Fruit fly (Drosophila melanogaster): ENCODE results near the gene Gbeta5.

Gbeta5 gene

dm6 chrX:8129204-8129997, 22.7 kb downstream of the Gbeta5 start, which contains the start of gene CG2116 (continued):
- TF ChIP-seq CG15073 (GFP tag; optimal IDR thresholded peaks at IDR 0.05) = no peak
- TF ChIP-seq Usf (GFP tag; optimal IDR thresholded peaks at IDR 0.05) = no peak
- no peak for TF ChIP-seq btn (GFP tag; optimal IDR thresholded peaks at IDR 0.05)
- no peak for TF ChIP-seq CG8478 (optimal IDR thresholded peaks at IDR 0.05)
- TF ChIP-seq her (GFP tag; optimal IDR thresholded peaks at IDR 0.05) = peak; percentile 85
- no peak for TF ChIP-seq Awh (GFP tag; IDR thresholded peaks at IDR 0.05)
- peak; percentile 63 for TF ChIP-seq ato (GFP tag; IDR thresholded peaks at IDR 0.05; ENCODE audit: partially characterized antibody)
- no peak for TF ChIP-seq schlank (tag; optimal IDR thresholded peaks at IDR 0.05)
- TF ChIP-seq CG15011 (GFP tag; optimal IDR thresholded peaks at IDR 0.05) = no peak
- no peak for TF ChIP-seq ab (GFP tag; optimal IDR thresholded peaks at IDR 0.05)
- peak; percentile 51 for TF ChIP-seq CG12659 (GFP tag; optimal IDR thresholded peaks at IDR 0.05)
- peak in 1 of 2 experiments; percentile 25 for TF ChIP-seq crp (GFP tag; optimal IDR thresholded peaks at IDR 0.05)
- TF ChIP-seq CG2199 (GFP tag; IDR thresholded peaks at IDR 0.05) = no peak
- TF ChIP-seq CG12236 (GFP tag; optimal IDR thresholded peaks at IDR 0.05) = no peak
- TF ChIP-seq usp (GFP tag; optimal IDR thresholded peaks at IDR 0.05) = no peak
- no peak; the same call in 2 of the 3 replicates for TF ChIP-seq mld (GFP tag; IDR thresholded peaks at IDR 0.05; ENCODE audit: partially characterized antibody)
- no peak for TF ChIP-seq CG10979 (tag; optimal IDR thresholded peaks at IDR 0.05)
- TF ChIP-seq Opbp (GFP tag; IDR thresholded peaks at IDR 0.05; ENCODE audit: partially characterized antibody) = peak; percentile 43; the same call in 2 of the 3 replicates
- TF ChIP-seq ttk (GFP tag; IDR thresholded peaks at IDR 0.05) = no peak
- peak; percentile 53 for TF ChIP-seq sens (GFP tag)
- no peak for TF ChIP-seq Pdp1 (GFP tag; optimal IDR thresholded peaks at IDR 0.05)
- TF ChIP-seq CG6689 (GFP tag; IDR thresholded peaks at IDR 0.05) = no peak
- peak; percentile 48; the same call in 2 of the 3 replicates for TF ChIP-seq row (GFP tag; IDR thresholded peaks at IDR 0.05)
- TF ChIP-seq wek (GFP tag; optimal IDR thresholded peaks at IDR 0.05) = no peak
- peak; percentile 46 for TF ChIP-seq CG3995 (GFP tag; optimal IDR thresholded peaks at IDR 0.05)
- TF ChIP-seq CG7372 (GFP tag; IDR thresholded peaks at IDR 0.05) = no peak
- TF ChIP-seq zf30C (GFP tag; optimal IDR thresholded peaks at IDR 0.05) = no peak
- no peak for TF ChIP-seq CG13424 (tag; optimal IDR thresholded peaks at IDR 0.05)
- TF ChIP-seq tna (GFP tag; IDR thresholded peaks at IDR 0.05; ENCODE audit: partially characterized antibody) = 0 out of 2 replicates have a peak, but pooled peaks have one; percentile 11
- no peak for TF ChIP-seq bcd (GFP tag; optimal IDR thresholded peaks at IDR 0.05)
- TF ChIP-seq zen (tag; optimal IDR thresholded peaks at IDR 0.05) = no peak
- TF ChIP-seq sens-2 (GFP tag; IDR thresholded peaks at IDR 0.05) = no peak
- TF ChIP-seq YL-1 (GFP tag; optimal IDR thresholded peaks at IDR 0.05) = peak; percentile 11
- 0 out of 3 replicates have a peak, but pooled peaks have one; percentile 33 for TF ChIP-seq CG11560 (tag; IDR thresholded peaks at IDR 0.05)
- TF ChIP-seq CG32532 (GFP tag; IDR thresholded peaks at IDR 0.05) = no peak
- TF ChIP-seq Sry-β (GFP tag; optimal IDR thresholded peaks at IDR 0.05) = no peak
- no peak for TF ChIP-seq mirr (GFP tag; optimal IDR thresholded peaks at IDR 0.05)
- TF ChIP-seq CG6175 (GFP tag; IDR thresholded peaks at IDR 0.05) = no peak
- TF ChIP-seq Six4 (GFP tag; optimal IDR thresholded peaks at IDR 0.05) = no peak
- TF ChIP-seq sisA (GFP tag; IDR thresholded peaks at IDR 0.05) = no peak
- no peak for TF ChIP-seq Optix (GFP tag; IDR thresholded peaks at IDR 0.05)
- TF ChIP-seq CG10147 (GFP tag; optimal IDR thresholded peaks at IDR 0.05) = no peak
- no peak for TF ChIP-seq scrt (GFP tag; optimal IDR thresholded peaks at IDR 0.05)
- 0 out of 2 replicates have a peak, but pooled peaks have one; percentile 30 for TF ChIP-seq sna (GFP tag; IDR thresholded peaks at IDR 0.05; ENCODE audit: partially characterized antibody)
- peak; percentile 45 for TF ChIP-seq CG30020 (tag; optimal IDR thresholded peaks at IDR 0.05)
- TF ChIP-seq CG34224 (GFP tag; IDR thresholded peaks at IDR 0.05; ENCODE audit: partially characterized antibody) = peak; percentile 53; the same call in 2 of the 3 replicates
- TF ChIP-seq dimm (GFP tag; IDR thresholded peaks at IDR 0.05) = no peak
- peak; percentile 90 for TF ChIP-seq CG7745 (tag; optimal IDR thresholded peaks at IDR 0.05)
- peak; percentile 37 for TF ChIP-seq CG10267 (tag; optimal IDR thresholded peaks at IDR 0.05)

All from whole organism, embryonic.